Fruit fly (Drosophila melanogaster) whole organism, embryonic: ENCODE measurements around the gene Jarid2.

ENCODE experiments used
- Awh ChIP-seq: fragments of 200-800 bp; sonication (Bioruptor generic); IDR thresholded peaks from 2 replicates; pipeline ENCODE4, ENCODE4 v1.3.6; 2022; ENCODE audit warnings: missing biosample characterization, missing genetic modification characterization
- Bdp1 ChIP-seq: fragments of 200-800 bp; sonication (Bioruptor generic); optimal IDR thresholded peaks from 3 replicates; lab custom pipeline; 2016; ENCODE audit warnings: missing biosample characterization, missing genetic modification characterization
- C15 ChIP-seq: fragments of 200-800 bp; sonication (Bioruptor generic); IDR thresholded peaks from 3 replicates; pipeline ENCODE4 v1.3.6; 2022; ENCODE audit warnings: missing biosample characterization, missing genetic modification characterization
- CG10209 ChIP-seq: fragments of 200-800 bp; sonication (Bioruptor generic); optimal IDR thresholded peaks from 3 replicates; lab custom pipeline; 2017; ENCODE audit warnings: missing biosample characterization, mild to moderate bottlenecking, missing genetic modification characterization, missing genetic modification reagents
- CG11085 ChIP-seq: fragments of 200-800 bp; sonication (Bioruptor generic); IDR thresholded peaks from 2 replicates; pipeline ENCODE4 v1.3.6; 2022; ENCODE audit warnings: missing biosample characterization, missing genetic modification characterization
- CG11695 ChIP-seq: fragments of 200-800 bp; sonication (Bioruptor generic); IDR thresholded peaks from 3 replicates; pipeline ENCODE4 v1.3.6; 2022; ENCODE audit warnings: missing biosample characterization, missing genetic modification characterization
- CG11696 ChIP-seq: fragments of 200-800 bp; sonication (Bioruptor generic); IDR thresholded peaks from 2 replicates; pipeline ENCODE4 v1.3.6; 2022; ENCODE audit warnings: missing biosample characterization, missing genetic modification characterization
- CG12104 ChIP-seq: fragments of 200-800 bp; sonication (Bioruptor generic); optimal IDR thresholded peaks from 3 replicates; lab custom pipeline; 2016; ENCODE audit warnings: missing biosample characterization, missing genetic modification characterization
- CG14050 ChIP-seq: fragments of 200-800 bp; sonication (Bioruptor generic); IDR thresholded peaks from 3 replicates; pipeline ENCODE4 v1.3.6; 2022; ENCODE audit warnings: missing biosample characterization, missing genetic modification characterization
- CG15479 ChIP-seq: fragments of 200-800 bp; sonication (Bioruptor generic); optimal IDR thresholded peaks from 3 replicates; lab custom pipeline; 2019; ENCODE audit warnings: missing biosample characterization, mild to moderate bottlenecking, missing genetic modification characterization, moderate library complexity
- CG15514 ChIP-seq: fragments of 200-800 bp; sonication (Bioruptor generic); optimal IDR thresholded peaks from 3 replicates; lab custom pipeline; 2017; ENCODE audit warnings: missing biosample characterization, missing genetic modification characterization, mild to moderate bottlenecking, moderate library complexity, missing genetic modification reagents
- CG17802 ChIP-seq: fragments of 200-800 bp; sonication (Bioruptor generic); optimal IDR thresholded peaks from 2 replicates; lab custom pipeline; 2018; ENCODE audit warnings: missing biosample characterization, mild to moderate bottlenecking, missing genetic modification characterization, moderate library complexity
- CG32772 ChIP-seq: fragments of 200-800 bp; sonication (Bioruptor generic); IDR thresholded peaks from 2 replicates; pipeline ENCODE4 v1.3.6; 2022; ENCODE audit warnings: missing biosample characterization, missing genetic modification characterization
- CG43689 ChIP-seq: fragments of 200-800 bp; sonication (Bioruptor generic); IDR thresholded peaks from 2 replicates; pipeline ENCODE4 v1.3.6; 2022; ENCODE audit warnings: missing biosample characterization, missing genetic modification characterization
- CG4854 ChIP-seq: fragments of 200-800 bp; sonication (Bioruptor generic); optimal IDR thresholded peaks from 2 replicates; lab custom pipeline; 2016; ENCODE audit warnings: missing biosample characterization, missing genetic modification characterization, inconsistent platforms
- CG6765 ChIP-seq: fragments of 200-800 bp; sonication (Bioruptor generic); optimal IDR thresholded peaks from 3 replicates; lab custom pipeline; 2017; ENCODE audit warnings: missing biosample characterization, mild to moderate bottlenecking, missing genetic modification characterization
- CG6854 ChIP-seq: fragments of 200-800 bp; sonication (Bioruptor generic); optimal IDR thresholded peaks from 3 replicates; lab custom pipeline; 2017; ENCODE audit warnings: missing biosample characterization, mild to moderate bottlenecking, missing genetic modification characterization
- CG7839 ChIP-seq: fragments of 200-800 bp; sonication (Bioruptor generic); optimal IDR thresholded peaks from 3 replicates; lab custom pipeline; 2018; ENCODE audit warnings: missing biosample characterization, mild to moderate bottlenecking, missing genetic modification characterization, moderate library complexity
- CG8290 ChIP-seq, 3 experiments: fragments of 200-800 bp; sonication (Bioruptor generic); optimal IDR thresholded peaks; 2 replicates each; lab custom pipeline; 2016 to 2019; ENCODE audit warnings: missing biosample characterization in 3 of 3, missing genetic modification characterization in 3 of 3, mild to moderate bottlenecking in 2 of 3, moderate library complexity in 1 of 3
- CG8388 ChIP-seq: fragments of 200-800 bp; sonication (Bioruptor generic); optimal IDR thresholded peaks from 2 replicates; lab custom pipeline; 2019; ENCODE audit warnings: missing biosample characterization, mild to moderate bottlenecking, missing genetic modification characterization, moderate library complexity
- CG8944 ChIP-seq: fragments of 200-800 bp; sonication (Bioruptor generic); optimal IDR thresholded peaks from 3 replicates; lab custom pipeline; 2016; ENCODE audit warnings: missing biosample characterization, missing genetic modification characterization
- CG9932 ChIP-seq: fragments of 200-800 bp; sonication (Bioruptor generic); IDR thresholded peaks from 2 replicates; pipeline ENCODE4 v1.3.6; 2022; ENCODE audit warnings: missing biosample characterization, missing genetic modification characterization
- Camta ChIP-seq: fragments of 200-800 bp; sonication (Bioruptor generic); optimal IDR thresholded peaks from 2 replicates; lab custom pipeline; 2016; ENCODE audit warnings: missing biosample characterization, missing genetic modification characterization
- D19B ChIP-seq: fragments of 200-800 bp; sonication (Bioruptor generic); optimal IDR thresholded peaks from 2 replicates; lab custom pipeline; 2017; ENCODE audit warnings: missing biosample characterization, mild to moderate bottlenecking, missing genetic modification characterization
- Dref ChIP-seq: fragments of 200-800 bp; sonication (Bioruptor generic); IDR thresholded peaks from 2 replicates; pipeline ENCODE4 v1.3.6; 2022; ENCODE audit warnings: missing biosample characterization, missing genetic modification characterization
- HmgD ChIP-seq: fragments of 200-800 bp; sonication (Bioruptor generic); optimal IDR thresholded peaks from 3 replicates; lab custom pipeline; 2016; ENCODE audit warnings: missing biosample characterization, missing genetic modification characterization
- Hr51 ChIP-seq, 2 experiments: fragments of 200-800 bp; sonication (Bioruptor generic); optimal IDR thresholded peaks; 2 replicates in 1 of 2; 3 replicates in 1 of 2; lab custom pipeline; 2016 to 2018; ENCODE audit warnings: missing biosample characterization in 2 of 2, missing genetic modification characterization in 2 of 2, mild to moderate bottlenecking in 1 of 2, moderate library complexity in 1 of 2
- Jarid2 ChIP-seq: fragments of 200-800 bp; sonication (Bioruptor generic); optimal IDR thresholded peaks from 3 replicates; lab custom pipeline; 2017; ENCODE audit warnings: mild to moderate bottlenecking, missing biosample characterization, missing genetic modification reagents, missing genetic modification characterization
- Mad ChIP-seq: fragments of 200-800 bp; sonication (Bioruptor generic); optimal IDR thresholded peaks from 2 replicates; lab custom pipeline; 2016; ENCODE audit warnings: missing biosample characterization, missing genetic modification characterization
- Max ChIP-seq: fragments of 200-800 bp; sonication (Bioruptor generic); optimal IDR thresholded peaks from 2 replicates; lab custom pipeline; 2016; ENCODE audit warnings: missing biosample characterization, mild to moderate bottlenecking, missing genetic modification characterization
- Meics ChIP-seq: fragments of 200-800 bp; sonication (Bioruptor generic); optimal IDR thresholded peaks from 2 replicates; lab custom pipeline; 2017; ENCODE audit warnings: missing biosample characterization, mild to moderate bottlenecking, missing genetic modification characterization
- Nf-YA ChIP-seq: fragments of 200-800 bp; sonication (Bioruptor generic); IDR thresholded peaks from 2 replicates; pipeline ENCODE4 v1.3.6; 2022; ENCODE audit warnings: missing biosample characterization, missing genetic modification characterization
- PHDP ChIP-seq: fragments of 200-800 bp; sonication (Bioruptor generic); optimal IDR thresholded peaks from 3 replicates; lab custom pipeline; 2018; ENCODE audit warnings: missing biosample characterization, mild to moderate bottlenecking, missing genetic modification characterization, moderate library complexity
- Ptx1 ChIP-seq: fragments of 200-800 bp; sonication (Bioruptor generic); IDR thresholded peaks from 2 replicates; pipeline ENCODE4 v1.3.6; 2022; ENCODE audit warnings: missing biosample characterization, missing genetic modification characterization
- Sox100B ChIP-seq: fragments of 200-800 bp; sonication (Bioruptor generic); optimal IDR thresholded peaks from 3 replicates; lab custom pipeline; 2018; ENCODE audit warnings: missing biosample characterization, mild to moderate bottlenecking, missing genetic modification characterization
- Sox102F ChIP-seq: fragments of 200-800 bp; sonication (Bioruptor generic); optimal IDR thresholded peaks from 2 replicates; lab custom pipeline; 2018; ENCODE audit warnings: missing biosample characterization, mild to moderate bottlenecking, missing genetic modification characterization, moderate library complexity
- Spps ChIP-seq: fragments of 200-800 bp; sonication (Bioruptor generic); optimal IDR thresholded peaks from 2 replicates; lab custom pipeline; 2018; ENCODE audit warnings: missing biosample characterization, mild to moderate bottlenecking, missing genetic modification characterization
- Trl ChIP-seq, 3 experiments: fragments of >200 bp in 2 of 3; fragments of 200-800 bp in 1 of 3; sonication (Bioruptor generic) in 1 of 3; optimal IDR thresholded peaks; 2 replicates in 1 of 3; 3 replicates in 2 of 3; lab custom pipeline; 2016 to 2017; ENCODE audit warnings: missing biosample characterization in 1 of 3, missing genetic modification characterization in 1 of 3
- Xrp1 ChIP-seq: fragments of 200-800 bp; sonication (Bioruptor generic); IDR thresholded peaks from 2 replicates; pipeline ENCODE4 v1.3.6; 2022; ENCODE audit warnings: missing biosample characterization, missing genetic modification characterization
- bcd ChIP-seq: fragments of 200-800 bp; sonication (Bioruptor generic); optimal IDR thresholded peaks from 2 replicates; lab custom pipeline; 2017; ENCODE audit warnings: missing biosample characterization, mild to moderate bottlenecking, missing genetic modification characterization
- crp ChIP-seq, 2 experiments: fragments of 200-800 bp; sonication (Bioruptor generic); optimal IDR thresholded peaks; 2 replicates in 1 of 2; 3 replicates in 1 of 2; lab custom pipeline; 2017; ENCODE audit warnings: missing biosample characterization in 2 of 2, missing genetic modification characterization in 2 of 2, mild to moderate bottlenecking in 1 of 2, moderate library complexity in 1 of 2
- ems ChIP-seq: fragments of 200-800 bp; sonication (Bioruptor generic); optimal IDR thresholded peaks from 3 replicates; lab custom pipeline; 2016; ENCODE audit warnings: missing biosample characterization, missing genetic modification characterization
- gsb ChIP-seq: fragments of 200-800 bp; sonication (Bioruptor generic); IDR thresholded peaks from 2 replicates; pipeline ENCODE4 v1.3.6; 2022; ENCODE audit warnings: missing biosample characterization, missing genetic modification characterization
- lilli ChIP-seq: fragments of 200-800 bp; sonication (Bioruptor generic); optimal IDR thresholded peaks from 3 replicates; lab custom pipeline; 2016; ENCODE audit warnings: missing biosample characterization, missing genetic modification characterization
- salm ChIP-seq: fragments of 200-800 bp; sonication (Bioruptor generic); optimal IDR thresholded peaks from 2 replicates; lab custom pipeline; 2018; ENCODE audit warnings: missing biosample characterization, mild to moderate bottlenecking, missing genetic modification characterization
- sisA ChIP-seq: fragments of 200-800 bp; sonication (Bioruptor generic); IDR thresholded peaks from 2 replicates; pipeline ENCODE4 v1.3.6; 2022; ENCODE audit warnings: missing biosample characterization, missing genetic modification characterization
- slbo ChIP-seq: fragments of 200-800 bp; sonication (Bioruptor generic); IDR thresholded peaks from 2 replicates; pipeline ENCODE4 v1.3.6; 2022; ENCODE audit warnings: missing biosample characterization, missing genetic modification characterization
- vvl ChIP-seq: fragments of 200-800 bp; sonication (Bioruptor generic); IDR thresholded peaks from 2 replicates; pipeline ENCODE4 v1.3.6; 2022; ENCODE audit warnings: missing biosample characterization, missing genetic modification characterization
- wdn ChIP-seq: fragments of 200-800 bp; sonication (Bioruptor generic); IDR thresholded peaks from 2 replicates; pipeline ENCODE4 v1.3.6; 2022; ENCODE audit warnings: missing biosample characterization, missing genetic modification characterization

Gene Jarid2

DNA sequence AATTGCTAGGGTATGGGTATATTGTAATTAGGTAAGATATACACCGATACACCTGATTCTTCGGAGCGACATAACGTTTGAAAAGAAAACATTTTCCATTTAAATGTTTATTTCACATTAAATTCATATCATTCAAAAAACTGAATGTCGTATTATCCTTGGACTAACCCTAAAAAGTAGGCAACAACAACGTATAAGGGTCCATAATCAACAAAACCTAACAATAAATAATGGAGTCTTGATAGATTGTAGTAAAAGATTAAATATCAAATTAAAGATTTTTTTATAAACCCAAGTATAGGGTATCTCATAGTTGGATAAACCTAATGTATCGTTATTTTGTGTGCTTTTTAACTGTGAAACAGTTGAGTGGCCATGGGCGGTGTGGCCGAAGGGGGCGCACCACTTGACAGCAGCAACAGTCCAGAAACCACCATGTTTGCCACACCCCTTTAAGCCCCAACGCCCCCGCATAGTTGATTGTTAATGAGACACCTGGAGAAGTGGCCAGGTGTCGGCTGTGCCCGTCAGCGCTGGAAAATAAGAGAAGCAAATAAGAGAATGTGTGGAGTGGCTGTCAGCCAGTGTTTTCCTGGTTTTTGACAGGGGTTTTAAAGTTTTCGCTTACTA lies 8.5 kb upstream of the Jarid2 start (continued):
- TF ChIP-seq Nf-YA (GFP tag; lab: Robert Waterston, UW) (no peak), slbo (GFP tag; lab: Robert Waterston, UW) (peak; percentile 35), CG10209 (GFP tag; lab: Kevin White, UChicago) (peak; percentile 17), CG11696 (GFP tag; lab: Robert Waterston, UW) (no peak), CG11085 (GFP tag; lab: Robert Waterston, UW) (no peak), CG8290 (GFP tag; optimal IDR thresholded peaks at IDR 0.05; lab: Kevin White, UChicago) (no peak), CG8290 (tag; optimal IDR thresholded peaks at IDR 0.05; lab: Kevin White, UChicago) (peak in 1 of 2 experiments; percentile 1), CG7839 (tag; lab: Kevin White, UChicago) (peak; percentile 62), CG17802 (no peak), Xrp1 (no peak), Trl (optimal IDR thresholded peaks at IDR 0.05; lab: Kevin White, UChicago) (no peak), Trl (GFP tag; optimal IDR thresholded peaks at IDR 0.05; lab: Kevin White, UChicago) (no peak), Camta (GFP tag; lab: Kevin White, UChicago) (no peak), Sox100B (GFP tag; lab: Kevin White, UChicago) (peak; percentile 64), CG32772 (no peak), CG14050 (GFP tag; lab: Robert Waterston, UW) (no peak), gsb (GFP tag; lab: Robert Waterston, UW) (no peak), CG8388 (no peak), Max (GFP tag; lab: Kevin White, UChicago) (peak; percentile 14), PHDP (tag; lab: Kevin White, UChicago) (peak; percentile 30), sisA (GFP tag; lab: Robert Waterston, UW) (no peak), Meics (GFP tag; lab: Kevin White, UChicago) (peak; percentile 62), lilli (GFP tag; lab: Kevin White, UChicago) (peak; percentile 27), D19B (peak; percentile 76), CG43689 (GFP tag; lab: Robert Waterston, UW) (no peak), Jarid2 (peak; percentile 11), CG12104 (GFP tag; lab: Kevin White, UChicago) (peak; percentile 41), CG6765 (GFP tag; lab: Kevin White, UChicago) (no peak), ems (GFP tag; lab: Kevin White, UChicago) (no peak), HmgD (GFP tag; lab: Kevin White, UChicago) (no peak), Spps (tag; lab: Kevin White, UChicago) (no peak), Awh (no peak), bcd (GFP tag; lab: Kevin White, UChicago) (peak; percentile 21), salm (no peak), crp (GFP tag; optimal IDR thresholded peaks at IDR 0.05; lab: Kevin White, UChicago) (no peak), CG9932 (peak; percentile 12; the same call in 1 of the 2 replicates), Bdp1 (no peak), Hr51 (GFP tag; optimal IDR thresholded peaks at IDR 0.05; lab: Kevin White, UChicago) (peak in 1 of 2 experiments; percentile 24), C15 (GFP tag; lab: Robert Waterston, UW) (no peak), vvl (GFP tag; lab: Robert Waterston, UW) (0 out of 2 replicates have a peak, but pooled peaks have one; percentile 9), Ptx1 (GFP tag; lab: Robert Waterston, UW) (no peak; the same call in 1 of the 2 replicates), CG15514 (GFP tag; lab: Kevin White, UChicago) (peak; percentile 3), CG11695 (GFP tag; lab: Robert Waterston, UW) (no peak), wdn (GFP tag; lab: Robert Waterston, UW) (no peak), CG8944 (GFP tag; lab: Kevin White, UChicago) (no peak), Mad (GFP tag; lab: Kevin White, UChicago) (no peak), CG4854 (GFP tag; lab: Kevin White, UChicago) (no peak), CG15479 (GFP tag; lab: Kevin White, UChicago) (no peak), Sox102F (GFP tag; lab: Kevin White, UChicago) (peak; percentile 50), CG6854 (GFP tag; lab: Kevin White, UChicago) (peak; percentile 45), Dref (GFP tag; lab: Robert Waterston, UW) (no peak)
